Worm (Caenorhabditis elegans) whole organism, L4/young adult: Measurements from ENCODE around the gene Y53F4B.1.

ENCODE experiments used
- dao-5 ChIP-seq: sonication (generic microtip); optimal IDR thresholded peaks from 2 replicates; lab custom pipeline; 2016; ENCODE audit warnings: missing genotype, missing genetic modification characterization, moderate library complexity, missing compliant biosample characterization
- him-1 ChIP-seq: sonication (generic microtip); optimal IDR thresholded peaks from 2 replicates; lab custom pipeline; 2016; ENCODE audit warnings: missing genotype, missing genetic modification reagents, missing genetic modification characterization, missing compliant biosample characterization

ce11 chrII:14968275-14968674, 10.3 kb upstream of the Y53F4B.1 start:
- TF ChIP-seq dao-5 (tag; lab: Kevin White, UChicago): no peak
- TF ChIP-seq him-1 (tag; lab: Kevin White, UChicago): no peak
